Fruit fly (Drosophila melanogaster) whole organism, embryonic: ENCODE results near the gene CG2865.

Source experiments
- Atf3 ChIP-seq: fragments of 200-800 bp; sonication (Bioruptor generic); optimal IDR thresholded peaks from 3 replicates; lab custom pipeline; 2016; ENCODE audit warnings: missing biosample characterization, missing genetic modification characterization
- CG11247 ChIP-seq: fragments of 200-800 bp; sonication (Bioruptor generic); IDR thresholded peaks from 2 replicates; pipeline ENCODE4 v1.3.6; 2022; ENCODE audit warnings: missing biosample characterization, missing genetic modification characterization
- CG12659 ChIP-seq: fragments of 200-800 bp; sonication (Bioruptor generic); optimal IDR thresholded peaks from 3 replicates; lab custom pipeline; 2017; ENCODE audit warnings: mild to moderate bottlenecking, missing biosample characterization, missing genetic modification reagents, missing genetic modification characterization
- CG12744 ChIP-seq: fragments of 200-800 bp; sonication (Bioruptor generic); optimal IDR thresholded peaks from 2 replicates; lab custom pipeline; 2016; ENCODE audit warnings: missing biosample characterization, missing genetic modification characterization
- CG13287 ChIP-seq: fragments of 200-800 bp; sonication (Bioruptor generic); IDR thresholded peaks from 2 replicates; pipeline ENCODE4 v1.3.6; 2022; ENCODE audit warnings: missing biosample characterization, missing genetic modification characterization; ENCODE audit not compliant: partially characterized antibody
- CG13424 ChIP-seq: fragments of 200-800 bp; sonication (Bioruptor generic); optimal IDR thresholded peaks from 2 replicates; lab custom pipeline; 2019; ENCODE audit warnings: missing biosample characterization, mild to moderate bottlenecking, missing genetic modification characterization, moderate library complexity
- CG13624 ChIP-seq: fragments of 200-800 bp; sonication (Bioruptor generic); optimal IDR thresholded peaks from 2 replicates; lab custom pipeline; 2016; ENCODE audit warnings: missing biosample characterization, missing genetic modification characterization
- CG14710 ChIP-seq: fragments of 200-800 bp; sonication (Bioruptor generic); optimal IDR thresholded peaks from 3 replicates; lab custom pipeline; 2019; ENCODE audit warnings: missing biosample characterization, mild to moderate bottlenecking, missing genetic modification characterization, moderate library complexity
- CG14860 ChIP-seq: fragments of 200-800 bp; sonication (Bioruptor generic); IDR thresholded peaks from 3 replicates; pipeline ENCODE4 v1.3.6; 2022; ENCODE audit warnings: missing biosample characterization, missing genetic modification characterization; ENCODE audit not compliant: partially characterized antibody
- CG16813 ChIP-seq: fragments of 200-800 bp; sonication (Bioruptor generic); IDR thresholded peaks from 3 replicates; pipeline ENCODE4 v1.3.6; 2022; ENCODE audit warnings: missing biosample characterization, missing genetic modification characterization; ENCODE audit not compliant: partially characterized antibody
- CG17186 ChIP-seq: fragments of 200-800 bp; sonication (Bioruptor generic); optimal IDR thresholded peaks from 3 replicates; lab custom pipeline; 2017; ENCODE audit warnings: missing biosample characterization, missing genetic modification reagents, missing genetic modification characterization
- CG17361 ChIP-seq: fragments of 200-800 bp; sonication (Bioruptor generic); IDR thresholded peaks from 3 replicates; pipeline ENCODE4 v1.3.6; 2022; ENCODE audit warnings: missing biosample characterization, missing genetic modification characterization
- CG33213 ChIP-seq: fragments of 200-800 bp; sonication (Bioruptor generic); optimal IDR thresholded peaks from 3 replicates; lab custom pipeline; 2016; ENCODE audit warnings: missing biosample characterization, missing genetic modification characterization
- CG4707 ChIP-seq: fragments of 200-800 bp; sonication (Bioruptor generic); optimal IDR thresholded peaks from 2 replicates; lab custom pipeline; 2018; ENCODE audit warnings: missing biosample characterization, mild to moderate bottlenecking, missing genetic modification characterization, moderate library complexity
- CG4854 ChIP-seq: fragments of 200-800 bp; sonication (Bioruptor generic); optimal IDR thresholded peaks from 2 replicates; lab custom pipeline; 2016; ENCODE audit warnings: missing biosample characterization, missing genetic modification characterization, inconsistent platforms
- CG6791 ChIP-seq: fragments of 200-800 bp; sonication (Bioruptor generic); IDR thresholded peaks from 3 replicates; pipeline ENCODE4 v1.3.6; 2022; ENCODE audit warnings: missing biosample characterization, missing genetic modification characterization; ENCODE audit not compliant: partially characterized antibody
- CG8765 ChIP-seq: fragments of 200-800 bp; sonication (Bioruptor generic); IDR thresholded peaks from 2 replicates; pipeline ENCODE4 v1.3.6; 2022; ENCODE audit warnings: missing biosample characterization, missing genetic modification characterization
- CHES-1-like ChIP-seq: fragments of 200-800 bp; sonication (Bioruptor generic); optimal IDR thresholded peaks from 2 replicates; lab custom pipeline; 2016; ENCODE audit warnings: missing biosample characterization, missing genetic modification characterization
- CoRest ChIP-seq: fragments of 200-800 bp; sonication (Bioruptor generic); optimal IDR thresholded peaks from 3 replicates; lab custom pipeline; 2018; ENCODE audit warnings: missing biosample characterization, mild to moderate bottlenecking, missing genetic modification characterization, moderate library complexity
- Dek ChIP-seq: fragments of 200-800 bp; sonication (Bioruptor generic); optimal IDR thresholded peaks from 3 replicates; lab custom pipeline; 2019; ENCODE audit warnings: missing biosample characterization, mild to moderate bottlenecking, missing genetic modification characterization, moderate library complexity
- GATAe ChIP-seq: fragments of 200-800 bp; sonication (Bioruptor generic); conservative IDR thresholded peaks from 2 replicates; pipeline ENCODE4 v1.3.6; 2022; ENCODE audit warnings: missing biosample characterization, missing genetic modification characterization
- Gsc ChIP-seq: fragments of 200-800 bp; sonication (Bioruptor generic); IDR thresholded peaks from 2 replicates; pipeline ENCODE4 v1.3.6; 2022; ENCODE audit warnings: missing biosample characterization, missing genetic modification characterization
- Mad ChIP-seq: fragments of 200-800 bp; sonication (Bioruptor generic); optimal IDR thresholded peaks from 2 replicates; lab custom pipeline; 2016; ENCODE audit warnings: missing biosample characterization, missing genetic modification characterization
- Max ChIP-seq: fragments of 200-800 bp; sonication (Bioruptor generic); optimal IDR thresholded peaks from 2 replicates; lab custom pipeline; 2016; ENCODE audit warnings: missing biosample characterization, mild to moderate bottlenecking, missing genetic modification characterization
- Nf-YB ChIP-seq: fragments of 200-800 bp; sonication (Bioruptor generic); optimal IDR thresholded peaks from 3 replicates; lab custom pipeline; 2019; ENCODE audit warnings: missing biosample characterization, mild to moderate bottlenecking, missing genetic modification characterization, moderate library complexity
- Optix ChIP-seq: fragments of 200-800 bp; sonication (Bioruptor generic); IDR thresholded peaks from 3 replicates; pipeline ENCODE4 v1.3.6; 2022; ENCODE audit warnings: missing biosample characterization, missing genetic modification characterization
- PHDP ChIP-seq: fragments of 200-800 bp; sonication (Bioruptor generic); optimal IDR thresholded peaks from 3 replicates; lab custom pipeline; 2018; ENCODE audit warnings: missing biosample characterization, mild to moderate bottlenecking, missing genetic modification characterization, moderate library complexity
- Xbp1 ChIP-seq: fragments of 200-800 bp; sonication (Bioruptor generic); optimal IDR thresholded peaks from 3 replicates; lab custom pipeline; 2016; ENCODE audit warnings: missing biosample characterization, mild to moderate bottlenecking, missing genetic modification characterization
- Xrp1 ChIP-seq: fragments of 200-800 bp; sonication (Bioruptor generic); IDR thresholded peaks from 2 replicates; pipeline ENCODE4 v1.3.6; 2022; ENCODE audit warnings: missing biosample characterization, missing genetic modification characterization
- bbx ChIP-seq: fragments of 200-800 bp; sonication (Bioruptor generic); IDR thresholded peaks from 2 replicates; pipeline ENCODE4 v1.3.6; 2022; ENCODE audit warnings: missing biosample characterization, missing genetic modification characterization; ENCODE audit not compliant: partially characterized antibody
- bigmax ChIP-seq: fragments of 200-800 bp; sonication (Bioruptor generic); optimal IDR thresholded peaks from 2 replicates; lab custom pipeline; 2018; ENCODE audit warnings: missing biosample characterization, mild to moderate bottlenecking, missing genetic modification characterization
- chif ChIP-seq, 2 experiments: fragments of 200-800 bp; sonication (Bioruptor generic); optimal IDR thresholded peaks; 3 replicates each; lab custom pipeline; 2016; ENCODE audit warnings: missing biosample characterization in 2 of 2, missing genetic modification characterization in 2 of 2
- crol ChIP-seq: fragments of 200-800 bp; sonication (Bioruptor generic); IDR thresholded peaks from 2 replicates; pipeline ENCODE4 v1.3.6; 2022; ENCODE audit warnings: missing biosample characterization, missing genetic modification characterization
- dimm ChIP-seq: fragments of 200-800 bp; sonication (Bioruptor generic); IDR thresholded peaks from 2 replicates; pipeline ENCODE4 v1.3.6; 2022; ENCODE audit warnings: missing biosample characterization, missing genetic modification characterization
- fu2 ChIP-seq: fragments of 200-800 bp; sonication (Bioruptor generic); optimal IDR thresholded peaks from 2 replicates; lab custom pipeline; 2016; ENCODE audit warnings: missing biosample characterization, missing genetic modification characterization
- gcm2 ChIP-seq: fragments of 200-800 bp; sonication (Bioruptor generic); optimal IDR thresholded peaks from 2 replicates; lab custom pipeline; 2016; ENCODE audit warnings: missing biosample characterization, missing genetic modification characterization
- insv ChIP-seq, 2 experiments: fragments of 200-800 bp; sonication (Bioruptor generic); optimal IDR thresholded peaks; 3 replicates each; lab custom pipeline; 2016 to 2018; ENCODE audit warnings: missing biosample characterization in 2 of 2, missing genetic modification characterization in 2 of 2
- jigr1 ChIP-seq: fragments of 200-800 bp; sonication (Bioruptor generic); IDR thresholded peaks from 3 replicates; pipeline ENCODE4 v1.3.6; 2022; ENCODE audit warnings: missing biosample characterization, missing genetic modification characterization
- ken ChIP-seq: fragments of 200-800 bp; sonication (Bioruptor generic); IDR thresholded peaks from 3 replicates; pipeline ENCODE4 v1.3.6; 2022; ENCODE audit warnings: missing biosample characterization, missing genetic modification characterization
- lola ChIP-seq, 3 experiments: fragments of >200 bp in 2 of 3; fragments of 200-800 bp in 1 of 3; sonication (Bioruptor generic) in 1 of 3; optimal IDR thresholded peaks; 2 replicates each; lab custom pipeline; 2017 to 2019; ENCODE audit warnings: missing biosample characterization in 3 of 3, missing genetic modification characterization in 3 of 3, mild to moderate bottlenecking in 1 of 3, moderate library complexity in 1 of 3
- psq ChIP-seq: fragments of 200-800 bp; sonication (Bioruptor generic); optimal IDR thresholded peaks from 2 replicates; lab custom pipeline; 2017; ENCODE audit warnings: missing biosample characterization, missing genetic modification characterization
- salm ChIP-seq: fragments of 200-800 bp; sonication (Bioruptor generic); optimal IDR thresholded peaks from 2 replicates; lab custom pipeline; 2018; ENCODE audit warnings: missing biosample characterization, mild to moderate bottlenecking, missing genetic modification characterization
- sc ChIP-seq, 3 experiments: fragments of >200 bp in 2 of 3; fragments of 200-800 bp in 1 of 3; sonication (Bioruptor generic) in 1 of 3; optimal IDR thresholded peaks; 2 replicates in 2 of 3; 3 replicates in 1 of 3; lab custom pipeline; 2017; ENCODE audit warnings: mild to moderate bottlenecking in 1 of 3, missing biosample characterization in 1 of 3, missing genetic modification characterization in 1 of 3, missing genetic modification reagents in 1 of 3
- so ChIP-seq: fragments of 200-800 bp; sonication (Bioruptor generic); IDR thresholded peaks from 3 replicates; pipeline ENCODE4 v1.3.6; 2022; ENCODE audit warnings: missing biosample characterization, missing genetic modification characterization
- tap ChIP-seq: fragments of 200-800 bp; optimal IDR thresholded peaks from 3 replicates; lab custom pipeline; 2019; ENCODE audit warnings: missing biosample characterization, mild to moderate bottlenecking, missing genetic modification characterization, moderate library complexity
- tgo ChIP-seq: fragments of 200-800 bp; sonication (Bioruptor generic); IDR thresholded peaks from 3 replicates; pipeline ENCODE4 v1.3.6; 2022; ENCODE audit warnings: missing biosample characterization, missing genetic modification characterization
- ttk ChIP-seq: fragments of 200-800 bp; sonication (Bioruptor generic); IDR thresholded peaks from 2 replicates; pipeline ENCODE4 v2.1.2; 2022; ENCODE audit warnings: missing biosample characterization, missing genetic modification characterization
- tup ChIP-seq: fragments of 200-800 bp; sonication (Bioruptor generic); optimal IDR thresholded peaks from 2 replicates; lab custom pipeline; 2016; ENCODE audit warnings: missing biosample characterization, mild to moderate bottlenecking, missing genetic modification characterization, moderate library complexity

The CG2865 gene

DNA sequence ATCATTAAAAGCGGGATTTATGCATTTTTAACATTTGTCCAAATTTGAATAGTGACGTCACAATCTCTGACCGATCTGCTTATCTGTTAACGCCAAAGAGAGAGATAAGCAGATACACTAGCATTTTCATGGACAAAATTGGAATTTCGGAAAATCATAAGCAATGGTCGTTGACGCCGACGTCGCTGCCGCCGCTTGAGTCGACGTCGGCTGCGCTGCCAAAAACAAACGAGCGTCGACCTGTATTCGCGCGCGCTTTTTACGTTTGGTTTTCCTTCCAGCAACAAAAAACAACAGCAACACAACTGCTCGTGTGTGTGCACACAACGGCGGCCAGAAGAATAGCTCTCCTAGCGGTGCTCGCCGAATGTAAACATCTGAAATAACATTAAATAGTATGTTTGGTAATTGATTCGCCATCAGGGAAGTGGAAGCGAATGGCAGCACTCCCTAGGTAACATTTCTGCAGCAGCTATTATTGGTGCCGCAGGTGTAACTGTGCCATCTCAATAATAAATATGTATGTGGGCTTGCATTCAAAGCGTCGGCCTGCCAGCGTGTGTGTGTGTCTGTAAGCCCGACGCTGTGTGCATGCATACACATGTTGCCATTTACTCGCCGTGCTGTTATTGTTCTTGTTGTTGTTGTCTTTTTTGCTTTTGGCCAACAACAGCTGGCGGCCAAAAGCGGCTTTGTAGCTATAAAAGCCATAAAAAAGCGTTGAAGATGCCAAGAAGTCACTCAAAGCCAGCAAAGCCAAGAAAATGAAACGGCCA lies 7.3 kb upstream of the CG2865 start (continued):
- TF ChIP-seq CG33213 (GFP tag; lab: Kevin White, UChicago), result peak; percentile 89
- peak; percentile 90 for TF ChIP-seq CG17361 (GFP tag; lab: Robert Waterston, UW)
- peak; percentile 44 for TF ChIP-seq bigmax (GFP tag; lab: Kevin White, UChicago)
- TF ChIP-seq CG11247 (GFP tag; lab: Robert Waterston, UW), result peak; percentile 97
- no peak for TF ChIP-seq CG16813 (GFP tag; lab: Robert Waterston, UW)
- peak; percentile 93 for TF ChIP-seq Mad (GFP tag; lab: Kevin White, UChicago)
- peak; percentile 97 for TF ChIP-seq CG12659 (GFP tag; lab: Kevin White, UChicago)
- TF ChIP-seq CG8765 (GFP tag; lab: Robert Waterston, UW), result peak; percentile 87
- peak; percentile 78 for TF ChIP-seq GATAe
- no peak for TF ChIP-seq CG6791 (GFP tag; lab: Robert Waterston, UW)
- TF ChIP-seq ken (GFP tag; lab: Robert Waterston, UW), result peak; percentile 99
- no peak for TF ChIP-seq CG14860 (GFP tag; lab: Robert Waterston, UW)
- TF ChIP-seq so (GFP tag; lab: Robert Waterston, UW), result peak; percentile 97
- TF ChIP-seq sc (optimal IDR thresholded peaks at IDR 0.05; lab: Kevin White, UChicago), result no peak
- TF ChIP-seq sc (GFP tag; optimal IDR thresholded peaks at IDR 0.05; lab: Kevin White, UChicago), result peak; percentile 93
- TF ChIP-seq Xbp1, result peak; percentile 94
- peak; percentile 89 to 92 for TF ChIP-seq chif (GFP tag; optimal IDR thresholded peaks at IDR 0.05; lab: Kevin White, UChicago)
- TF ChIP-seq CG4707, result peak; percentile 91
- TF ChIP-seq salm (tag; lab: Kevin White, UChicago), result peak; percentile 92
- peak; percentile 98 for TF ChIP-seq Optix (GFP tag; lab: Robert Waterston, UW)
- TF ChIP-seq CHES-1-like (GFP tag; lab: Kevin White, UChicago), result peak; percentile 94
- peak; percentile 96 for TF ChIP-seq tgo (GFP tag; lab: Robert Waterston, UW)
- TF ChIP-seq Xrp1, result peak; percentile 96
- peak; percentile 89 for TF ChIP-seq fu2 (GFP tag; lab: Kevin White, UChicago)
- peak; percentile 94 for TF ChIP-seq jigr1 (GFP tag; lab: Robert Waterston, UW)
- peak; percentile 93 for TF ChIP-seq CG13424 (tag; lab: Kevin White, UChicago)
- peak; percentile 97 for TF ChIP-seq ttk (GFP tag; lab: Robert Waterston, UW)
- peak; percentile 86 for TF ChIP-seq tup
- TF ChIP-seq PHDP, result peak; percentile 95
- TF ChIP-seq psq (GFP tag; lab: Kevin White, UChicago), result peak; percentile 79
- peak; percentile 76 for TF ChIP-seq Nf-YB (GFP tag; lab: Kevin White, UChicago)
- TF ChIP-seq CoRest, result peak; percentile 95
- TF ChIP-seq CG14710 (tag; lab: Kevin White, UChicago), result peak; percentile 81
- TF ChIP-seq Max (GFP tag; lab: Kevin White, UChicago), result peak; percentile 84
- peak; percentile 17; the same call in 1 of the 2 replicates for TF ChIP-seq CG13287 (GFP tag; lab: Robert Waterston, UW)
- TF ChIP-seq CG13624, result peak; percentile 86
- TF ChIP-seq gcm2 (GFP tag; lab: Kevin White, UChicago), result peak; percentile 94
- no peak for TF ChIP-seq bbx (GFP tag; lab: Robert Waterston, UW)
- peak in 1 of 3 experiments; percentile 85 for TF ChIP-seq lola (GFP tag; optimal IDR thresholded peaks at IDR 0.05; lab: Kevin White, UChicago)
- peak; percentile 92 for TF ChIP-seq Atf3
- peak; percentile 70 for TF ChIP-seq crol (GFP tag; lab: Robert Waterston, UW)
- TF ChIP-seq tap (tag; lab: Kevin White, UChicago), result peak; percentile 95
- peak in 1 of 2 experiments; percentile 45 for TF ChIP-seq insv (GFP tag; optimal IDR thresholded peaks at IDR 0.05; lab: Kevin White, UChicago)
- peak; percentile 83 for TF ChIP-seq CG12744 (GFP tag; lab: Kevin White, UChicago)
- peak; percentile 94 for TF ChIP-seq Gsc (GFP tag; lab: Robert Waterston, UW)
- TF ChIP-seq CG17186, result peak; percentile 86
- TF ChIP-seq Dek, result peak; percentile 97
- peak; percentile 88 for TF ChIP-seq CG4854 (GFP tag; lab: Kevin White, UChicago)
- TF ChIP-seq dimm (GFP tag; lab: Robert Waterston, UW), result peak; percentile 96
